Worm (Caenorhabditis elegans) whole organism, L3 larva: ENCODE measurements around the gene mab-10.

Experiments
- R02D3.7 ChIP-seq: fragments of 150-350 bp; optimal IDR thresholded peaks from 2 replicates; lab custom pipeline; 2014; ENCODE audit warnings: missing biosample characterization, missing genetic modification characterization
- ZK546.5 ChIP-seq: sonication (generic microtip); optimal IDR thresholded peaks from 2 replicates; lab custom pipeline; 2017; ENCODE audit warnings: missing biosample characterization, missing genetic modification characterization
- aly-2 ChIP-seq: fragments of 150-350 bp; optimal IDR thresholded peaks from 2 replicates; lab custom pipeline; 2014; ENCODE audit warnings: missing biosample characterization, missing genetic modification characterization
- ceh-16 ChIP-seq: sonication (generic microtip); optimal IDR thresholded peaks from 2 replicates; lab custom pipeline; 2017; ENCODE audit warnings: missing biosample characterization, missing genetic modification characterization
- ceh-28 ChIP-seq: fragments of 150-350 bp; optimal IDR thresholded peaks from 2 replicates; lab custom pipeline; 2014; ENCODE audit warnings: missing biosample characterization, missing genetic modification reagents, missing genetic modification characterization
- ceh-82 ChIP-seq: fragments of 150-350 bp; optimal IDR thresholded peaks from 2 replicates; lab custom pipeline; 2014; ENCODE audit warnings: missing biosample characterization, missing genetic modification characterization
- ceh-9 ChIP-seq: sonication (generic microtip); optimal IDR thresholded peaks from 2 replicates; lab custom pipeline; 2018; ENCODE audit warnings: missing biosample characterization, missing genetic modification characterization
- daf-12 ChIP-seq: fragments of 150-350 bp; optimal IDR thresholded peaks from 2 replicates; lab custom pipeline; 2014; ENCODE audit warnings: missing biosample characterization, missing genetic modification reagents, missing genetic modification characterization
- egl-27 ChIP-seq: sonication (generic microtip); optimal IDR thresholded peaks from 4 replicates; lab custom pipeline; 2017; ENCODE audit warnings: missing biosample characterization, missing genetic modification reagents, missing genetic modification characterization
- egl-5 ChIP-seq: fragments of 150-350 bp; optimal IDR thresholded peaks from 2 replicates; lab custom pipeline; 2017; ENCODE audit warnings: missing biosample characterization, missing genetic modification reagents, missing genetic modification characterization, inconsistent platforms
- elt-2 ChIP-seq: sonication (generic microtip); optimal IDR thresholded peaks from 2 replicates; lab custom pipeline; 2016; ENCODE audit warnings: missing genetic modification reagents, mild to moderate bottlenecking, missing genetic modification characterization, missing compliant biosample characterization
- eor-1 ChIP-seq, 2 experiments: fragments of 150-350 bp; optimal IDR thresholded peaks; 2 replicates each; lab custom pipeline; 2014 to 2018; ENCODE audit warnings: missing biosample characterization in 2 of 2, missing genetic modification characterization in 2 of 2
- fkh-10 ChIP-seq: sonication (generic microtip); optimal IDR thresholded peaks from 2 replicates; lab custom pipeline; 2017; ENCODE audit warnings: missing biosample characterization, missing genetic modification reagents, missing genetic modification characterization
- fkh-2 ChIP-seq: fragments of 150-350 bp; optimal IDR thresholded peaks from 2 replicates; lab custom pipeline; 2014; ENCODE audit warnings: missing biosample characterization, missing genetic modification reagents, missing genetic modification characterization
- hmg-11 ChIP-seq: sonication (generic microtip); optimal IDR thresholded peaks from 2 replicates; lab custom pipeline; 2016; ENCODE audit warnings: missing genetic modification characterization, missing compliant biosample characterization
- jun-1 ChIP-seq: fragments of 150-350 bp; optimal IDR thresholded peaks from 2 replicates; lab custom pipeline; 2014; ENCODE audit warnings: missing biosample characterization, missing genetic modification reagents, missing genetic modification characterization
- lin-15B ChIP-seq: fragments of 150-350 bp; optimal IDR thresholded peaks from 2 replicates; lab custom pipeline; 2014; ENCODE audit warnings: missing biosample characterization, missing genetic modification characterization
- lin-39 ChIP-seq: fragments of 150-350 bp; optimal IDR thresholded peaks from 2 replicates; lab custom pipeline; 2018; ENCODE audit warnings: missing biosample characterization, missing genetic modification reagents, missing genetic modification characterization
- lsy-12 ChIP-seq: sonication (generic microtip); optimal IDR thresholded peaks from 2 replicates; lab custom pipeline; 2016; ENCODE audit warnings: mild to moderate bottlenecking, missing genetic modification characterization, missing compliant biosample characterization
- mml-1 ChIP-seq: fragments of 150-350 bp; sonication (generic microtip); optimal IDR thresholded peaks from 3 replicates; lab custom pipeline; 2014; ENCODE audit warnings: missing biosample characterization, missing genetic modification characterization
- nfya-1 ChIP-seq: sonication (generic microtip); optimal IDR thresholded peaks from 2 replicates; lab custom pipeline; 2017; ENCODE audit warnings: missing genetic modification characterization, mild to moderate bottlenecking, missing compliant biosample characterization, antibody characterized with exemption, moderate library complexity; ENCODE audit not compliant: insufficient read depth
- nhr-12 ChIP-seq: fragments of 150-350 bp; optimal IDR thresholded peaks from 2 replicates; lab custom pipeline; 2014; ENCODE audit warnings: missing biosample characterization, missing genetic modification characterization
- nhr-23 ChIP-seq: fragments of 150-350 bp; optimal IDR thresholded peaks from 2 replicates; lab custom pipeline; 2014; ENCODE audit warnings: missing biosample characterization, missing genetic modification reagents, missing genetic modification characterization
- nhr-237 ChIP-seq: fragments of 150-350 bp; optimal IDR thresholded peaks from 2 replicates; lab custom pipeline; 2014; ENCODE audit warnings: missing biosample characterization, missing genetic modification characterization
- nhr-25 ChIP-seq: sonication (generic microtip); optimal IDR thresholded peaks from 2 replicates; lab custom pipeline; 2017; ENCODE audit warnings: missing biosample characterization, missing genetic modification characterization
- nhr-43 ChIP-seq: sonication (generic microtip); optimal IDR thresholded peaks from 2 replicates; lab custom pipeline; 2016; ENCODE audit warnings: mild to moderate bottlenecking, missing genetic modification characterization, missing compliant biosample characterization; ENCODE audit not compliant: poor library complexity, severe bottlenecking
- nhr-67 ChIP-seq: fragments of 150-350 bp; optimal IDR thresholded peaks from 2 replicates; lab custom pipeline; 2014; ENCODE audit warnings: missing biosample characterization, missing genetic modification characterization
- nhr-76 ChIP-seq: fragments of 150-350 bp; sonication (generic microtip); optimal IDR thresholded peaks from 5 replicates; lab custom pipeline; 2014; ENCODE audit warnings: missing biosample characterization, missing genetic modification characterization
- pha-4 ChIP-seq: fragments of 150-350 bp; optimal IDR thresholded peaks from 2 replicates; lab custom pipeline; 2014; ENCODE audit warnings: missing biosample characterization, missing genetic modification reagents, missing genetic modification characterization
- pqm-1 ChIP-seq: fragments of 150-350 bp; optimal IDR thresholded peaks from 2 replicates; lab custom pipeline; 2017; ENCODE audit warnings: missing biosample characterization, missing genetic modification characterization, inconsistent platforms
- sea-2 ChIP-seq: fragments of 150-350 bp; sonication (generic microtip); optimal IDR thresholded peaks from 4 replicates; lab custom pipeline; 2014; ENCODE audit warnings: missing biosample characterization, missing genetic modification reagents, missing genetic modification characterization
- skn-1 ChIP-seq: fragments of 150-350 bp; optimal IDR thresholded peaks from 2 replicates; lab custom pipeline; 2014; ENCODE audit warnings: missing biosample characterization, missing genetic modification characterization
- snpc-4 ChIP-seq: fragments of 150-350 bp; optimal IDR thresholded peaks from 2 replicates; lab custom pipeline; 2014; ENCODE audit warnings: missing biosample characterization, missing genetic modification characterization
- tbx-2 ChIP-seq: sonication (generic microtip); optimal IDR thresholded peaks from 2 replicates; lab custom pipeline; 2016; ENCODE audit warnings: mild to moderate bottlenecking, missing genetic modification characterization, missing compliant biosample characterization
- zag-1 ChIP-seq: fragments of 150-350 bp; optimal IDR thresholded peaks from 2 replicates; lab custom pipeline; 2014; ENCODE audit warnings: missing biosample characterization, missing genetic modification characterization
- ztf-11 ChIP-seq: fragments of 150-350 bp; optimal IDR thresholded peaks from 2 replicates; lab custom pipeline; 2014; ENCODE audit warnings: missing biosample characterization, missing genetic modification characterization
- ztf-4 ChIP-seq: fragments of 150-350 bp; optimal IDR thresholded peaks from 2 replicates; lab custom pipeline; 2014; ENCODE audit warnings: missing biosample characterization, missing genetic modification characterization

The mab-10 gene

ce11 chrII:10531604-10532003 lies 3.7 kb downstream of the mab-10 start:
- no peak for TF ChIP-seq daf-12 (tag; lab: Kevin White, UChicago)
- no peak for TF ChIP-seq egl-27 (tag; lab: Kevin White, UChicago)
- TF ChIP-seq ZK546.5 (tag; lab: Kevin White, UChicago), result no peak
- no peak for TF ChIP-seq egl-5 (tag; lab: Kevin White, UChicago)
- no peak for TF ChIP-seq nfya-1 (tag; lab: Kevin White, UChicago)
- TF ChIP-seq zag-1, result no peak
- no peak for TF ChIP-seq pqm-1 (tag; lab: Kevin White, UChicago)
- TF ChIP-seq fkh-10, result no peak
- TF ChIP-seq nhr-76 (tag; lab: Kevin White, UChicago), result no peak
- TF ChIP-seq ceh-9, result no peak
- TF ChIP-seq ztf-11 (tag; lab: Kevin White, UChicago), result no peak
- no peak for TF ChIP-seq ceh-82 (tag; lab: Kevin White, UChicago)
- TF ChIP-seq skn-1, result no peak
- no peak for TF ChIP-seq sea-2 (GFP tag; lab: Kevin White, UChicago)

ce11 chrII:10533985-10534384 lies 6.1 kb downstream of the mab-10 start:
- no peak for TF ChIP-seq jun-1 (tag; lab: Kevin White, UChicago)
- no peak for TF ChIP-seq snpc-4
- no peak for TF ChIP-seq nhr-237
- TF ChIP-seq ZK546.5 (tag; lab: Kevin White, UChicago), result no peak
- no peak for TF ChIP-seq R02D3.7 (tag; lab: Kevin White, UChicago)
- TF ChIP-seq ztf-11 (tag; lab: Kevin White, UChicago), result no peak
- no peak for TF ChIP-seq pha-4 (tag; lab: Kevin White, UChicago)
- TF ChIP-seq ceh-16 (tag; lab: Kevin White, UChicago), result no peak
- TF ChIP-seq fkh-2 (tag; lab: Kevin White, UChicago), result no peak
- TF ChIP-seq pqm-1 (tag; lab: Kevin White, UChicago), result no peak
- no peak for TF ChIP-seq lin-39
- no peak for TF ChIP-seq nhr-67 (tag; lab: Kevin White, UChicago)
- TF ChIP-seq mml-1 (tag; lab: Kevin White, UChicago), result no peak
- no peak for TF ChIP-seq lsy-12
- TF ChIP-seq lin-15B (tag; lab: Kevin White, UChicago), result no peak
- TF ChIP-seq fkh-10, result no peak
- no peak for TF ChIP-seq nhr-25
- no peak for TF ChIP-seq aly-2 (tag; lab: Kevin White, UChicago)
- TF ChIP-seq nhr-12 (tag; lab: Kevin White, UChicago), result no peak

DNA sequence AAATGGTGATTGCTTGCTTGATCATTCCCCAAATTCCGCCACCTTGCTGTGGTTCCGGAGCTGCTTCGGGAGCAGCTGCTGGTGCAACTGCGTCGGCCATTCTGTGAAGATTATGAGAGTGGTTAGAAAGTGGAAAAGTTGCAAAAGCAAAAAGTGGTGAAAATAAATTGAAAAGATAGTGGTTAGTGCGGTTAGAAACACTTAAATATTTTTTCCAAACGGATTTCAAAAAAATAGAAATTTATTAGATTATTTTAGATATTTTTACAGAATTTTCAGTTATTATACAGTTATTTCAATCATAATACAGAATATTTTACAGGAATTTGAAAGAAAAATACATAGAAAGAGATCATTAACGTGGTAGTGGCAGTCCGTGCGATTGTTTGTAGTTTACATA lies 9.7 kb downstream of the mab-10 start, which contains the start of gene R166.2:
TSS of gene R166.2 (minus strand) at position 101 of the 400 bp plus-strand sequence.
- no peak for TF ChIP-seq nhr-67 (tag; lab: Kevin White, UChicago)
- TF ChIP-seq ceh-28 (tag; lab: Kevin White, UChicago), result no peak

ce11 chrII:10537988-10538387 lies 10.1 kb downstream of the mab-10 start:
- TF ChIP-seq R02D3.7 (tag; lab: Kevin White, UChicago), result peak; percentile 14
- no peak for TF ChIP-seq snpc-4
- peak; percentile 79 for TF ChIP-seq nhr-43 (tag; lab: Kevin White, UChicago)
- peak; percentile 50 for TF ChIP-seq nfya-1 (tag; lab: Kevin White, UChicago)
- no peak for TF ChIP-seq tbx-2
- TF ChIP-seq elt-2 (tag; lab: Kevin White, UChicago), result peak; percentile 28
- TF ChIP-seq egl-5 (tag; lab: Kevin White, UChicago), result peak; percentile 16
- TF ChIP-seq pha-4 (tag; lab: Kevin White, UChicago), result peak; percentile 61
- no peak for TF ChIP-seq eor-1 (tag; optimal IDR thresholded peaks at IDR 0.05; lab: Kevin White, UChicago)
- TF ChIP-seq lsy-12, result peak; percentile 51
- peak; percentile 30 for TF ChIP-seq hmg-11
- TF ChIP-seq ztf-4 (tag; lab: Kevin White, UChicago), result no peak
- peak; percentile 64 for TF ChIP-seq nhr-23 (tag; lab: Kevin White, UChicago)
- TF ChIP-seq jun-1 (tag; lab: Kevin White, UChicago), result no peak
- TF ChIP-seq lin-15B (tag; lab: Kevin White, UChicago), result peak; percentile 39
